Fruit fly (Drosophila melanogaster) whole organism, prepupa: ENCODE data around the gene Arp6.

Experiments
- CG10631 ChIP-seq: fragments of 200-800 bp; sonication (Bioruptor generic); optimal IDR thresholded peaks from 2 replicates; lab custom pipeline; 2016; ENCODE audit warnings: missing biosample characterization, missing genetic modification characterization
- CG34406 ChIP-seq: fragments of 200-800 bp; sonication (Bioruptor generic); optimal IDR thresholded peaks from 3 replicates; lab custom pipeline; 2016; ENCODE audit warnings: missing biosample characterization, missing genetic modification characterization
- CG3919 ChIP-seq: fragments of 200-800 bp; sonication (Bioruptor generic); optimal IDR thresholded peaks from 3 replicates; lab custom pipeline; 2016; ENCODE audit warnings: missing biosample characterization, missing genetic modification characterization
- Lpt ChIP-seq: fragments of 200-800 bp; sonication (Bioruptor generic); optimal IDR thresholded peaks from 3 replicates; lab custom pipeline; 2016; ENCODE audit warnings: missing biosample characterization, missing genetic modification characterization
- Met ChIP-seq: fragments of 200-800 bp; sonication (Bioruptor generic); optimal IDR thresholded peaks from 3 replicates; lab custom pipeline; 2016; ENCODE audit warnings: missing biosample characterization, missing genetic modification characterization
- OdsH ChIP-seq: fragments of 200-800 bp; sonication (Bioruptor generic); optimal IDR thresholded peaks from 3 replicates; lab custom pipeline; 2016; ENCODE audit warnings: missing biosample characterization, missing genetic modification characterization
- cyc ChIP-seq: fragments of 200-800 bp; sonication (Bioruptor generic); optimal IDR thresholded peaks from 3 replicates; lab custom pipeline; 2016; ENCODE audit warnings: missing biosample characterization, missing genetic modification characterization
- eg ChIP-seq: fragments of 200-800 bp; sonication (Bioruptor generic); IDR thresholded peaks from 3 replicates; pipeline ENCODE4 v1.3.6; 2022; ENCODE audit warnings: missing biosample characterization, missing genetic modification characterization
- esn ChIP-seq: fragments of 200-800 bp; sonication (Bioruptor generic); optimal IDR thresholded peaks from 2 replicates; lab custom pipeline; 2016; ENCODE audit warnings: missing biosample characterization, mild to moderate bottlenecking, missing genetic modification characterization, moderate library complexity
- pdm3 ChIP-seq: fragments of 200-800 bp; sonication (Bioruptor generic); optimal IDR thresholded peaks from 3 replicates; lab custom pipeline; 2016; ENCODE audit warnings: missing biosample characterization, missing genetic modification characterization
- salr ChIP-seq, 2 experiments: fragments of 200-800 bp; sonication (Bioruptor generic); optimal IDR thresholded peaks; 3 replicates each; lab custom pipeline; 2016 to 2018; ENCODE audit warnings: missing biosample characterization in 2 of 2, missing genetic modification characterization in 2 of 2, mild to moderate bottlenecking in 1 of 2
- ss ChIP-seq, 2 experiments: fragments of 200-800 bp; sonication (Bioruptor generic); optimal IDR thresholded peaks; 2 replicates in 1 of 2; 3 replicates in 1 of 2; lab custom pipeline; 2017 to 2018; ENCODE audit warnings: mild to moderate bottlenecking in 2 of 2, missing biosample characterization in 2 of 2, missing genetic modification characterization in 2 of 2, moderate library complexity in 1 of 2

dm6 chrX:15769457-15769856 is 32.5 kb upstream of the Arp6 start, which contains the start of gene CG33172:
- TF ChIP-seq CG10631 (GFP tag; lab: Kevin White, UChicago) (no peak), ss (GFP tag; optimal IDR thresholded peaks at IDR 0.05; lab: Kevin White, UChicago) (no peak), OdsH (GFP tag; lab: Kevin White, UChicago) (no peak), eg (GFP tag; lab: Robert Waterston, UW) (no peak), cyc (GFP tag; lab: Kevin White, UChicago) (no peak), esn (GFP tag; lab: Kevin White, UChicago) (no peak), salr (GFP tag; optimal IDR thresholded peaks at IDR 0.05; lab: Kevin White, UChicago) (no peak), CG3919 (GFP tag; lab: Kevin White, UChicago) (no peak), Lpt (GFP tag; lab: Kevin White, UChicago) (no peak), Met (GFP tag; lab: Kevin White, UChicago) (no peak), pdm3 (no peak), CG34406 (GFP tag; lab: Kevin White, UChicago) (no peak)
